Worm (Caenorhabditis elegans) whole organism, L4 larva: Measurements from ENCODE around the gene pap-1.

Source experiments
- F26F4.8 ChIP-seq: fragments of 200-800 bp; sonication (Bioruptor generic); conservative IDR thresholded peaks from 2 replicates; pipeline ENCODE4 v1.3.6; 2022; ENCODE audit warnings: missing genetic modification characterization, missing compliant biosample characterization
- T26A8.4 ChIP-seq: fragments of 200-800 bp; sonication (Bioruptor generic); IDR thresholded peaks from 2 replicates; pipeline ENCODE4 v1.3.6; 2022; ENCODE audit warnings: missing genetic modification characterization, missing compliant biosample characterization
- Y75B8A.6 ChIP-seq: fragments of 200-800 bp; sonication (Bioruptor generic); IDR thresholded peaks from 2 replicates; pipeline ENCODE4 v1.3.6; 2022; ENCODE audit warnings: missing genetic modification reagents, missing genetic modification characterization, missing compliant biosample characterization
- ZK337.2 ChIP-seq: fragments of 200-800 bp; sonication (Bioruptor generic); IDR thresholded peaks from 2 replicates; pipeline ENCODE4 v1.3.6; 2022; ENCODE audit warnings: missing genetic modification reagents, missing genetic modification characterization, missing compliant biosample characterization
- ZK546.5 ChIP-seq, 2 experiments: sonication (generic microtip); optimal IDR thresholded peaks; 2 replicates each; lab custom pipeline; 2017; ENCODE audit warnings: missing biosample characterization in 2 of 2, missing genetic modification characterization in 2 of 2
- aha-1 ChIP-seq: fragments of 150-350 bp; peaks from one replicate; lab custom pipeline; 2014; ENCODE audit warnings: missing biosample characterization, missing genetic modification characterization
- ama-1 ChIP-seq: fragments of 150-350 bp; optimal IDR thresholded peaks from 2 replicates; lab custom pipeline; 2014; ENCODE audit warnings: inconsistent platforms, mixed read lengths
- ceh-20 ChIP-seq: fragments of 200-800 bp; sonication (Bioruptor generic); IDR thresholded peaks from 2 replicates; pipeline ENCODE4 v1.3.6; 2022; ENCODE audit warnings: missing genetic modification reagents, missing genetic modification characterization, missing compliant biosample characterization
- ceh-44 ChIP-seq: fragments of 200-800 bp; sonication (Bioruptor generic); IDR thresholded peaks from 2 replicates; pipeline ENCODE4 v1.3.6; 2022; ENCODE audit warnings: missing genetic modification reagents, missing genetic modification characterization, missing compliant biosample characterization
- ceh-82 ChIP-seq: sonication (generic microtip); optimal IDR thresholded peaks from 2 replicates; lab custom pipeline; 2017; ENCODE audit warnings: missing biosample characterization, missing genetic modification characterization
- ctbp-1 ChIP-seq: fragments of 200-800 bp; sonication (Bioruptor generic); IDR thresholded peaks from 2 replicates; pipeline ENCODE4 v1.3.6; 2022; ENCODE audit warnings: missing genetic modification reagents, missing genetic modification characterization, missing compliant biosample characterization
- daf-8 ChIP-seq: fragments of 200-800 bp; sonication (Bioruptor generic); IDR thresholded peaks from 2 replicates; pipeline ENCODE4 v1.3.6; 2022; ENCODE audit warnings: missing genetic modification characterization, missing compliant biosample characterization
- dmd-9 ChIP-seq: fragments of 200-800 bp; sonication (Bioruptor generic); IDR thresholded peaks from 2 replicates; pipeline ENCODE4 v1.3.6; 2022; ENCODE audit warnings: missing genetic modification reagents, missing genetic modification characterization, missing compliant biosample characterization
- egl-27 ChIP-seq: sonication (generic microtip); optimal IDR thresholded peaks from 3 replicates; lab custom pipeline; 2017; ENCODE audit warnings: missing biosample characterization, missing genetic modification reagents, missing genetic modification characterization
- fkh-10 ChIP-seq: fragments of 150-350 bp; optimal IDR thresholded peaks from 2 replicates; lab custom pipeline; 2014; ENCODE audit warnings: missing biosample characterization, missing genetic modification reagents, missing genetic modification characterization
- gei-8 ChIP-seq: fragments of 200-800 bp; sonication (Bioruptor generic); optimal IDR thresholded peaks from 2 replicates; lab custom pipeline; 2018; ENCODE audit warnings: mild to moderate bottlenecking, missing genetic modification characterization, missing compliant biosample characterization
- hlh-11 ChIP-seq: fragments of 200-800 bp; sonication (Bioruptor generic); optimal IDR thresholded peaks from 2 replicates; lab custom pipeline; 2018; ENCODE audit warnings: mild to moderate bottlenecking, missing genetic modification characterization, missing compliant biosample characterization
- hmg-1.1 ChIP-seq: fragments of 200-800 bp; sonication (Bioruptor generic); IDR thresholded peaks from 2 replicates; pipeline ENCODE4 v1.3.6; 2022; ENCODE audit warnings: missing genetic modification reagents, missing genetic modification characterization, missing compliant biosample characterization
- jun-1 ChIP-seq: fragments of 150-350 bp; optimal IDR thresholded peaks from 2 replicates; lab custom pipeline; 2014; ENCODE audit warnings: missing biosample characterization, missing genetic modification reagents, missing genetic modification characterization
- lin-1 ChIP-seq: fragments of 200-800 bp; sonication (Bioruptor generic); IDR thresholded peaks from 2 replicates; pipeline ENCODE4 v1.3.6; 2022; ENCODE audit warnings: missing genetic modification reagents, missing genetic modification characterization, missing compliant biosample characterization
- lin-29 ChIP-seq: fragments of 200-800 bp; sonication (Bioruptor generic); IDR thresholded peaks from 2 replicates; pipeline ENCODE4 v1.3.6; 2022; ENCODE audit warnings: missing genetic modification reagents, missing genetic modification characterization, missing compliant biosample characterization
- lin-38 ChIP-seq: fragments of 200-800 bp; sonication (Bioruptor generic); IDR thresholded peaks from 2 replicates; pipeline ENCODE4 v1.3.6; 2022; ENCODE audit warnings: missing genetic modification reagents, missing genetic modification characterization, missing compliant biosample characterization
- lin-39 ChIP-seq: fragments of 150-350 bp; optimal IDR thresholded peaks from 2 replicates; lab custom pipeline; 2014; ENCODE audit warnings: missing biosample characterization, missing genetic modification reagents, missing genetic modification characterization
- lir-3 ChIP-seq: sonication (generic microtip); optimal IDR thresholded peaks from 2 replicates; lab custom pipeline; 2016; ENCODE audit warnings: mild to moderate bottlenecking, missing genetic modification characterization, missing compliant biosample characterization
- madf-5 ChIP-seq, 2 experiments: fragments of 200-800 bp; sonication (Bioruptor generic); IDR thresholded peaks; 2 replicates each; pipeline ENCODE4 v1.3.6; 2022; ENCODE audit warnings: missing compliant biosample characterization in 2 of 2, missing genetic modification characterization in 2 of 2
- madf-9 ChIP-seq: fragments of 200-800 bp; sonication (Bioruptor generic); conservative IDR thresholded peaks from 2 replicates; pipeline ENCODE4 v1.3.6; 2022; ENCODE audit warnings: missing genetic modification reagents, missing genetic modification characterization, missing compliant biosample characterization
- mdl-1 ChIP-seq, 2 experiments: fragments of 150-350 bp in 1 of 2; sonication (generic microtip) in 1 of 2; optimal IDR thresholded peaks; 2 replicates each; lab custom pipeline; 2014 to 2017; ENCODE audit warnings: missing biosample characterization in 2 of 2, missing genetic modification characterization in 2 of 2
- mes-2 ChIP-seq: sonication (generic microtip); optimal IDR thresholded peaks from 2 replicates; lab custom pipeline; 2016; ENCODE audit warnings: missing genotype, mild to moderate bottlenecking, missing genetic modification characterization, missing compliant biosample characterization; ENCODE audit not compliant: poor library complexity, severe bottlenecking
- mxl-3 ChIP-seq: fragments of 200-800 bp; sonication (Bioruptor generic); optimal IDR thresholded peaks from 2 replicates; lab custom pipeline; 2018; ENCODE audit warnings: mild to moderate bottlenecking, missing genetic modification characterization, missing compliant biosample characterization
- nhr-11 ChIP-seq: fragments of 150-350 bp; optimal IDR thresholded peaks from 2 replicates; lab custom pipeline; 2014; ENCODE audit warnings: missing biosample characterization, missing genetic modification characterization
- nhr-41 ChIP-seq: fragments of 200-800 bp; sonication (Bioruptor generic); IDR thresholded peaks from 2 replicates; pipeline ENCODE4 v1.3.6; 2022; ENCODE audit warnings: missing genetic modification reagents, missing genetic modification characterization, missing compliant biosample characterization
- pha-4 ChIP-seq, 2 experiments: fragments of 150-350 bp in 1 of 2; fragments of 200-800 bp in 1 of 2; sonication (Bioruptor generic) in 1 of 2; IDR thresholded peaks in 1 of 2; optimal IDR thresholded peaks in 1 of 2; 2 replicates each; pipeline versions ENCODE4 v1.3.6 to Lab custom; 2014 to 2022; ENCODE audit warnings: missing genetic modification characterization in 2 of 2, missing genetic modification reagents in 2 of 2, missing biosample characterization in 1 of 2, missing compliant biosample characterization in 1 of 2
- pqm-1 ChIP-seq: sonication (generic microtip); optimal IDR thresholded peaks from 2 replicates; lab custom pipeline; 2017; ENCODE audit warnings: missing biosample characterization, missing genetic modification characterization
- set-16 ChIP-seq: fragments of 200-800 bp; sonication (Bioruptor generic); IDR thresholded peaks from 2 replicates; pipeline ENCODE4 v1.3.6; 2022; ENCODE audit warnings: missing genetic modification reagents, missing genetic modification characterization, missing compliant biosample characterization
- snpc-1.2 ChIP-seq: fragments of 200-800 bp; sonication (Bioruptor generic); IDR thresholded peaks from 2 replicates; pipeline ENCODE4 v1.3.6; 2022; ENCODE audit warnings: missing genetic modification reagents, missing genetic modification characterization, missing compliant biosample characterization
- spr-3 ChIP-seq: fragments of 200-800 bp; sonication (Bioruptor generic); optimal IDR thresholded peaks from 2 replicates; lab custom pipeline; 2018; ENCODE audit warnings: mild to moderate bottlenecking, missing genetic modification characterization, missing compliant biosample characterization
- unc-130 ChIP-seq: sonication (generic microtip); optimal IDR thresholded peaks from 2 replicates; lab custom pipeline; 2016; ENCODE audit warnings: missing genetic modification reagents, missing genetic modification characterization, missing compliant biosample characterization
- unc-39 ChIP-seq: sonication (generic microtip); optimal IDR thresholded peaks from 2 replicates; lab custom pipeline; 2017; ENCODE audit warnings: missing biosample characterization, missing genetic modification characterization
- zfp-2 ChIP-seq: sonication (generic microtip); optimal IDR thresholded peaks from 2 replicates; lab custom pipeline; 2016; ENCODE audit warnings: mild to moderate bottlenecking, missing genetic modification characterization, missing compliant biosample characterization

The pap-1 gene

DNA sequence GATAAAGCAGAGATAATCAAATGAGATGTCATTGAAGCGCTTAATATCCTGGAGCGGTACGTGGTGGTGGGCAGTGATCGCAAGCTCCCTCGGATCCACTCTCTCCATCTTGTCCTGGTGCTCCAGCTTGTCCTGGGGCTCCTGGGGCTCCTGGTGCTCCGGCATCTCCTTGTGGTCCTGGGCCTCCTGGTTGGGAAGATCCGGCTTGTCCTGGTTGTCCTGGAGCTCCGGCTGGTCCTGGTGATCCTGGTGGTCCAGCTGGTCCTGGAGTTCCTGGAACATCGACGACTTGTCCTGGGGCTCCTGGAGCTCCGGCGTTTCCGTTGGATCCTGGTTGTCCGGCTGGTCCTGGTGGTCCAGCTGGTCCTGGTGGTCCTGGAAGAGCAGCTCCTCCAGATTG is 17.8 kb upstream of the pap-1 start:
- TF ChIP-seq set-16 (GFP tag; lab: Robert Waterston, UW) (peak; percentile 97), ceh-20 (peak; percentile 48; the same call in 1 of the 2 replicates), madf-5 (GFP tag; IDR thresholded peaks at IDR 0.05; lab: Robert Waterston, UW) (0 out of 4 replicates have a peak, but pooled peaks of 1 of the 2 experiments have one; percentile 51), ctbp-1 (GFP tag; lab: Robert Waterston, UW) (peak; percentile 49)
- TF ChIP-seq, all 104 proteins: peak for 4; not testable (repeated sequence) for 100

DNA sequence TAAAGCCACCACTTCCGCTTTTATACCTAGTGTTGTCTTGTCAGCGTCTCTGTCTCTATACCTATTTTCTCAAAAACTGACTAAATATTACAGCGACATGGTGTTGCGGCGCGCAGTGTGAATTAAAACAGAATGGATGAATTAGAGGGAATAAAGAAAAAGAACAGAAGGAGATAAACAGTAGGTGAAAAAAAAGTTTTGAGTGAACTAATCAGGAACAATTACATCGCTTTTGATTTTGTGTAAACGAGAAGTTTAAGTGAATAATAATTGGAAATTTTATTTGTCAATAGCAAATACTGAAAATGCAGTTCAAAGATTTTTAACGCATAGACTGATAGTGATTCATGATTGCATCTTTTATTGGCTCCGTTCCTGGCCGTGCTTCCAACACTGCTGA is 16.7 kb upstream of the pap-1 start, which contains the start of gene col-12:
Gene col-12 (minus strand): TSS at position 101 of the 400 bp plus-strand sequence.
- no peak for TF ChIP-seq mxl-3 (GFP tag; lab: Kevin White, UChicago)
- no peak for TF ChIP-seq hlh-11
- no peak for TF ChIP-seq lin-38 (GFP tag; lab: Robert Waterston, UW)
- TF ChIP-seq aha-1 (tag; lab: Kevin White, UChicago) = no peak
- TF ChIP-seq ceh-44 (GFP tag; lab: Robert Waterston, UW) = no peak
- no peak for TF ChIP-seq dmd-9
- TF ChIP-seq T26A8.4 = no peak
- no peak for TF ChIP-seq nhr-11 (tag; lab: Kevin White, UChicago)
- TF ChIP-seq snpc-1.2 (GFP tag; lab: Robert Waterston, UW) = no peak
- TF ChIP-seq madf-9 (GFP tag; lab: Robert Waterston, UW) = no peak
- TF ChIP-seq gei-8 = no peak
- no peak for TF ChIP-seq mes-2 (tag; lab: Kevin White, UChicago)
- TF ChIP-seq spr-3 (GFP tag; lab: Kevin White, UChicago) = no peak

DNA sequence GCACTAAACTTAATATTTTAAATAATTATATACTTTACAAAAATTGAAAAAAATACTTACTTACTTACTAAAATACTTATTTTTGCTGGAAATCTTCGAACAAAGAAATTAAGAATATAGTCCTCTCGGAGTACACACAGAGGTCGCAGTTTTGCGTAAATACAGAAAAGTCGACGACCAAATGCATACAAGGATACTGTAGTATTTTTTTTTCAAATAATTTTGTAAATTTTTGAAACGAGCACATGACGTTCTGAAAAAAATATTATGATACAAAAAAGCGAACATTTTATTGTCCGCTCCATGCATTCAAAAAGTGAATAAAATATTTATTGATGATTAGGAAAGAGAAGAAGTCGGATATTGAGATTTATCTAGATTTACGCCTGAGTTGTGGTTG is 15.5 kb upstream of the pap-1 start, which contains the start of gene apc-10:
Gene apc-10 (minus strand): TSS at position 101 of the 400 bp plus-strand sequence.
- TF ChIP-seq Y75B8A.6 (GFP tag; lab: Robert Waterston, UW) = no peak
- TF ChIP-seq ama-1 (lab: Kevin White, UChicago) = no peak
- no peak for TF ChIP-seq mdl-1 (tag; optimal IDR thresholded peaks at IDR 0.05; lab: Kevin White, UChicago)
- TF ChIP-seq jun-1 = no peak
- TF ChIP-seq zfp-2 (tag; lab: Kevin White, UChicago) = no peak
- no peak for TF ChIP-seq pqm-1 (tag; lab: Kevin White, UChicago)
- no peak for TF ChIP-seq pha-4 (GFP tag; IDR thresholded peaks at IDR 0.05; lab: Robert Waterston, UW)
- TF ChIP-seq pha-4 (tag; optimal IDR thresholded peaks at IDR 0.05; lab: Kevin White, UChicago) = no peak
- TF ChIP-seq egl-27 (tag; lab: Kevin White, UChicago) = no peak
- TF ChIP-seq fkh-10 (GFP tag; lab: Kevin White, UChicago) = no peak
- no peak for TF ChIP-seq hmg-1.1 (GFP tag; lab: Robert Waterston, UW)
- TF ChIP-seq ceh-82 (tag; lab: Kevin White, UChicago) = no peak
- no peak for TF ChIP-seq ZK337.2
- TF ChIP-seq ZK546.5 (tag; optimal IDR thresholded peaks at IDR 0.05; lab: Kevin White, UChicago) = no peak
- TF ChIP-seq unc-39 (tag; lab: Kevin White, UChicago) = no peak
- no peak for TF ChIP-seq unc-130 (GFP tag; lab: Kevin White, UChicago)
- no peak for TF ChIP-seq lir-3 (tag; lab: Kevin White, UChicago)
- TF ChIP-seq nhr-41 (GFP tag; lab: Robert Waterston, UW) = no peak

DNA sequence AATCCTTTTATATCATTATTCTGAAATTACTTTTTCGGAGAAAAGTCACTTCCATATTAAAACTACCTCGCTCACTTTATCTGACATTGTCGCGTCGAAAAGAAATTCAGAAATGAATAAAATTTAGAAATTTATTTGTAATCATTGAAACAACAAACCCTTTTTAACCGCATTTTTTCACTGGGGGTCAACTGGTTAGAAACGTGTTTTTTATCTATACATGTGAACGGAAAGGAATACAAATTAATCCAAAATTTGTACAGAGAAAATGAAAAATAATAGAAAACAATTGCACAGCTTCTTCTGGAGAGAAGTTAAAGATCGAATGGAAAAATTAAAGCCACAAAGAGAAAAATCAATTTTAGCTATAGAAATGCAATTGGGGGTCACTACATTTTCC is 13.2 kb upstream of the pap-1 start, which contains the start of gene tag-314:
Gene tag-314 (minus strand): TSS at position 101 of the 400 bp plus-strand sequence.
- TF ChIP-seq lin-1 (no peak), daf-8 (GFP tag; lab: Robert Waterston, UW) (no peak), ceh-82 (tag; lab: Kevin White, UChicago) (no peak), lin-29 (GFP tag; lab: Robert Waterston, UW) (no peak), F26F4.8 (GFP tag; lab: Robert Waterston, UW) (no peak), ZK337.2 (no peak), lin-39 (no peak)
